Fruit fly (Drosophila melanogaster): ENCODE data around the gene CG7514.

CG7514 gene

DNA sequence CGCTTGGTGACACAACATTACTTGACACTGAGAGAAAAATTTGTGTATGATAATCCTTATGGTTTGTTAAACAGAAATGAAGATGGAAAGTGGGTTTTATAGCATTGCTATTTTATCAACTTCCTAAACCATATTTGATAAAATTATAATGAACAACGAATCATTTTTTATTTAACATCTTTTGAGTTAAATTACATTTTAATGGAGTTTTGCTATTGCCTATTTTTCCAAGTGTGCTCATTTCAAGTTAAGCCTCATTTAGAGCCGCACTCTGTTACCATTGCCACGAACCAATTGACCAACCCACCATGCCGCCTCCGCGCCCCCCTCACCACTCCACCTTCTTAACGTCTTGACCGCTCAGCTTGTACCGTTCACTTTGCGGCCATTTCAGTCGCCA lies 11.5 kb upstream of the CG7514 start:
- TF ChIP-seq CG14655 (GFP tag; optimal IDR thresholded peaks at IDR 0.05) = peak; percentile 20
- TF ChIP-seq D1 (tag; optimal IDR thresholded peaks at IDR 0.05) = no peak
- peak; percentile 54; the same call in 1 of the 2 replicates for TF ChIP-seq rn (GFP tag; IDR thresholded peaks at IDR 0.05)
- no peak for TF ChIP-seq gl (tag; optimal IDR thresholded peaks at IDR 0.05)
- peak; percentile 85 for TF ChIP-seq CG32121 (GFP tag; IDR thresholded peaks at IDR 0.05)
- TF ChIP-seq Pif1A (GFP tag; optimal IDR thresholded peaks at IDR 0.05) = no peak
- TF ChIP-seq Ets98B (GFP tag; IDR thresholded peaks at IDR 0.05) = peak; percentile 74
- TF ChIP-seq CG15710 (tag; optimal IDR thresholded peaks at IDR 0.05) = no peak
- TF ChIP-seq CG12605 (GFP tag; IDR thresholded peaks at IDR 0.05) = peak; percentile 28; the same call in 1 of the 2 replicates
- no peak for TF ChIP-seq Pif1B (GFP tag; optimal IDR thresholded peaks at IDR 0.05)
- no peak for TF ChIP-seq EcR (GFP tag; optimal IDR thresholded peaks at IDR 0.05)
- peak; percentile 10 for TF ChIP-seq CG8301 (tag; optimal IDR thresholded peaks at IDR 0.05)
- TF ChIP-seq CG4496 (GFP tag; IDR thresholded peaks at IDR 0.05) = peak; percentile 71
- TF ChIP-seq fd96Ca (GFP tag; IDR thresholded peaks at IDR 0.05) = 0 out of 3 replicates have a peak, but pooled peaks have one; percentile 31
- TF ChIP-seq CG34367 (tag; optimal IDR thresholded peaks at IDR 0.05) = no peak
- no peak for TF ChIP-seq Snoo (tag; optimal IDR thresholded peaks at IDR 0.05)
- TF ChIP-seq CG17806 (tag; optimal IDR thresholded peaks at IDR 0.05) = no peak
- TF ChIP-seq CG9948 (tag; optimal IDR thresholded peaks at IDR 0.05) = no peak

DNA sequence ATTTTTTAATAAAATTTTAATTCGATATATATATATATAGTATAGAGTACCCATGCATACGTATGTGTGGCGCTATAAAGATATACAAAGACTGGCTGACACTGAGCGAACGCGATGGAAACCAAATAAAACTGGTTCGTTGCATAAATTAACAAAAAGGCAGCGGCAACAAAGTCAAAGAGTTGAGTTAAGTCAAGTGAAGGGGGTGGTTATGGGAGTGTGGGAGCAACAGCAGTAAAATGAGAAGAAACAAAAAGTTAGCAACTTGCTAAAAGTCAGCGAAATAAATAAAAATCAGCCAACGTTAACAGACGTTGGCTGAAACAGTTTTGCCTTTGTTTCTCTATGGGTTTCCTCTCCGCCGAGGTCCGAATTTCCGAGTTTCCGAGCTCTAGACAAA lies 9.9 kb upstream of the CG7514 start:
- no peak for TF ChIP-seq CG14655 (GFP tag; optimal IDR thresholded peaks at IDR 0.05)
- no peak for TF ChIP-seq CG15710 (tag; optimal IDR thresholded peaks at IDR 0.05)
- no peak for TF ChIP-seq CG8301 (tag; optimal IDR thresholded peaks at IDR 0.05)
- TF ChIP-seq Pif1B (GFP tag; optimal IDR thresholded peaks at IDR 0.05) = no peak

DNA sequence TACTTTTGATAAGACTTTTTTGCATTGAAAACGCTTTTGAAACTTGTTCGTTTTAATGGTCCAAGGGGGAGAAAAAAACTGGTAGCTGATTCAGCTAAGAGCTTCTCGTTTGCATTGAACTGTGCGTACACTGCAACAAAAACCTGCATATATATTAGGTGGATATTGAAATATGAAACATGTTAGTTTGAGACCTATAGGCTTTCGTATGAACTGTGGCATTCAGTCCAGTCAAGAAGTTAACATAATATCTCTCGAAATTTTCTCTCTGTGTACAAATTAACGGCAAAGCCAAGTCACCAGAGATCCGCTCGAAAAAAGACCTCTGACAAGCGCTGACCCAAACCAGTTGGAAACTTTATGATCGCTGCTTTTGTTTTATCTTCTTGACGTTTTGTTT lies 9.5 kb upstream of the CG7514 start:
- TF ChIP-seq CG12605 (GFP tag; IDR thresholded peaks at IDR 0.05) (peak; percentile 73), CG9948 (tag; optimal IDR thresholded peaks at IDR 0.05) (peak; percentile 69), D1 (tag; optimal IDR thresholded peaks at IDR 0.05) (no peak), CG8159 (tag; optimal IDR thresholded peaks at IDR 0.05) (peak; percentile 82), Snoo (tag; optimal IDR thresholded peaks at IDR 0.05) (peak; percentile 75), gl (tag; optimal IDR thresholded peaks at IDR 0.05) (peak; percentile 47), fd96Ca (GFP tag; IDR thresholded peaks at IDR 0.05) (peak; percentile 85), CG13204 (GFP tag; optimal IDR thresholded peaks at IDR 0.05) (peak; percentile 13), CG14655 (GFP tag; optimal IDR thresholded peaks at IDR 0.05) (peak; percentile 78), CG34367 (tag; optimal IDR thresholded peaks at IDR 0.05) (peak; percentile 72), CG17806 (tag; optimal IDR thresholded peaks at IDR 0.05) (peak; percentile 67), Pif1A (GFP tag; optimal IDR thresholded peaks at IDR 0.05) (peak; percentile 78), CG32121 (GFP tag; IDR thresholded peaks at IDR 0.05) (peak; percentile 84), rn (GFP tag; IDR thresholded peaks at IDR 0.05) (peak; percentile 63), CG15710 (tag; optimal IDR thresholded peaks at IDR 0.05) (peak; percentile 73), CG10348 (GFP tag; IDR thresholded peaks at IDR 0.05) (no peak), EcR (GFP tag; optimal IDR thresholded peaks at IDR 0.05) (no peak), CG4496 (GFP tag; IDR thresholded peaks at IDR 0.05) (peak; percentile 91), Ets98B (GFP tag; IDR thresholded peaks at IDR 0.05) (peak; percentile 91), Pif1B (GFP tag; optimal IDR thresholded peaks at IDR 0.05) (peak; percentile 80), CG8301 (tag; optimal IDR thresholded peaks at IDR 0.05) (peak; percentile 85)

DNA sequence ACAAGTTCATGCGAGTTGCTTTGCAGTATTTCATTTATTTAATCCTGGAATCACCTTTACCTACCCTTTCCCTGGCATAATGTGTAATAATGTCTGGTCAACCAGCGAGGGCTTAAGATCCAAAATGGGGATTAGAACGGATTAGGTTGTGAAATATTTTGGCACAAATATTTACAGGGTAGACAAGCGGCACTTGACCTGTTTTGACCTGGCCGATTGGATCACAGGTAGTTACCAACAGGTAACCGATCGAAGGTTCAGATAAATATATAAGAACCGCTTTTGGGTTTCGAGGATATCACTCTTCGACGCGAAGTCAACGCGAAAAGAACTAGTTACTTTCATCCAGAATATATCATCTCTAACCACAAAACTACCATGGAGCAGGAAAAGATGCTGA lies 8.7 kb upstream of the CG7514 start, which contains the start of gene CG13713:
CG13713 (plus strand) TSS at position 301 of the 400 bp plus-strand sequence.
- no peak for TF ChIP-seq CG9948 (tag; optimal IDR thresholded peaks at IDR 0.05)
- TF ChIP-seq CG13204 (GFP tag; optimal IDR thresholded peaks at IDR 0.05) = no peak
- no peak for TF ChIP-seq CG15710 (tag; optimal IDR thresholded peaks at IDR 0.05)
- TF ChIP-seq Pif1B (GFP tag; optimal IDR thresholded peaks at IDR 0.05) = no peak
- no peak for TF ChIP-seq CG17806 (tag; optimal IDR thresholded peaks at IDR 0.05)
- TF ChIP-seq gl (tag; optimal IDR thresholded peaks at IDR 0.05) = no peak
- TF ChIP-seq CG14655 (GFP tag; optimal IDR thresholded peaks at IDR 0.05) = no peak
- TF ChIP-seq CG34367 (tag; optimal IDR thresholded peaks at IDR 0.05) = no peak
- TF ChIP-seq CG4496 (GFP tag; IDR thresholded peaks at IDR 0.05) = no peak
- no peak for TF ChIP-seq Ets98B (GFP tag; IDR thresholded peaks at IDR 0.05)
- no peak for TF ChIP-seq Pif1A (GFP tag; optimal IDR thresholded peaks at IDR 0.05)
- no peak for TF ChIP-seq Snoo (tag; optimal IDR thresholded peaks at IDR 0.05)
- no peak for TF ChIP-seq EcR (GFP tag; optimal IDR thresholded peaks at IDR 0.05)
- no peak for TF ChIP-seq D1 (tag; optimal IDR thresholded peaks at IDR 0.05)
- TF ChIP-seq fd96Ca (GFP tag; IDR thresholded peaks at IDR 0.05) = no peak
- TF ChIP-seq CG8301 (tag; optimal IDR thresholded peaks at IDR 0.05) = no peak
- no peak for TF ChIP-seq CG10348 (GFP tag; IDR thresholded peaks at IDR 0.05)
- no peak for TF ChIP-seq CG8159 (tag; optimal IDR thresholded peaks at IDR 0.05)

DNA sequence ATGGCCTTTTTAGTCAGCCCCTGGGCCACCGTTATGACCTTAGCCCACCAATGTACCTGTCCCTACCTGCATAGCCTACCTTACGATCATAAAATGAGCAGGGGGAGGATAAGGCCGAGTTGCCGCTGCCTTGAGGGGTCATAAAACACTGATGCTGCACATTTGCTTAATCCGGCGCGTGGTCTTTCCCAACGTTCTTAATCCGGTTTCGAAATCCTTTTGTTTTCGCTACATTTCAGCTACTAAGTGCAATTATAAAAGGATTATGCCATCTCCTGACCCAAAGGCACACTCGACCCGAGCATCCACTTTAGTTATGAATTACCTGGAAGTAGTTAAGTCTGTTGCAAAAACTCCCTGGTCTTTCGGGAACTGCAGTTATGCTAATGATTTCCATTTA lies 7.8 kb upstream of the CG7514 start:
- TF ChIP-seq CG12605 (GFP tag; IDR thresholded peaks at IDR 0.05) (no peak), CG10348 (GFP tag; IDR thresholded peaks at IDR 0.05) (no peak), rn (GFP tag; IDR thresholded peaks at IDR 0.05) (no peak), CG17806 (tag; optimal IDR thresholded peaks at IDR 0.05) (no peak), CG34367 (tag; optimal IDR thresholded peaks at IDR 0.05) (no peak), CG32121 (GFP tag; IDR thresholded peaks at IDR 0.05) (no peak), fd96Ca (GFP tag; IDR thresholded peaks at IDR 0.05) (no peak), EcR (GFP tag; optimal IDR thresholded peaks at IDR 0.05) (no peak), gl (tag; optimal IDR thresholded peaks at IDR 0.05) (no peak)

DNA sequence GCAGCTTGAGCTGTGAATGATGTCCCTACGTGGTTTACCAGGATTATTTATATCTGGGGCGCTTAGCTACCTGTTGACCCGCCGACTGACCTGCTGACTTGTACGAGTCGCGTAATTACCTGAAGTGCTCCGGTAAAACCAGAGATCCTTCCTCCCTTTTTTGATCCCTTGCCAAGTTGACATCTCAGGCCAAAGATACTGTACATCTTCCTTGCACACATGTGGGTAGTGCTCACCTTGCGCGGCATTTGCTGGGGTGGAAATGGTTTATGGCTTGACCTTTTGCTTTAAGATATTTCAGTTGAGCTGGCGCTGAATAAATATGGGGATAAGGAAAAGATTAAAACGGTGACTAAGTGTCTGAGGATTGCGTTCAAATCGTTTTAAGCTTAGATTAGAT lies 6.2 kb upstream of the CG7514 start, which contains the start of gene CG15876:
CG15876 (minus strand) TSS at position 23 of the 400 bp plus-strand sequence.
- TF ChIP-seq CG8301 (tag; optimal IDR thresholded peaks at IDR 0.05) (no peak), CG4496 (GFP tag; IDR thresholded peaks at IDR 0.05) (no peak), Pif1B (GFP tag; optimal IDR thresholded peaks at IDR 0.05) (no peak), CG15710 (tag; optimal IDR thresholded peaks at IDR 0.05) (no peak), Ets98B (GFP tag; IDR thresholded peaks at IDR 0.05) (no peak), CG34367 (tag; optimal IDR thresholded peaks at IDR 0.05) (no peak), CG10348 (GFP tag; IDR thresholded peaks at IDR 0.05) (no peak), CG32121 (GFP tag; IDR thresholded peaks at IDR 0.05) (no peak), CG9948 (tag; optimal IDR thresholded peaks at IDR 0.05) (no peak), CG17806 (tag; optimal IDR thresholded peaks at IDR 0.05) (no peak), gl (tag; optimal IDR thresholded peaks at IDR 0.05) (no peak), fd96Ca (GFP tag; IDR thresholded peaks at IDR 0.05) (no peak), Pif1A (GFP tag; optimal IDR thresholded peaks at IDR 0.05) (no peak), CG12605 (GFP tag; IDR thresholded peaks at IDR 0.05) (no peak), CG8159 (tag; optimal IDR thresholded peaks at IDR 0.05) (no peak), rn (GFP tag; IDR thresholded peaks at IDR 0.05) (no peak), Snoo (tag; optimal IDR thresholded peaks at IDR 0.05) (no peak), CG14655 (GFP tag; optimal IDR thresholded peaks at IDR 0.05) (no peak)

Data from whole organism, pupa.